Worm (Caenorhabditis elegans) whole organism, midembryonic: ENCODE results near the gene mbk-1.

Experiments used
- T22C8.4 ChIP-seq: fragments of 200-800 bp; sonication (Bioruptor generic); IDR thresholded peaks from 2 replicates; pipeline ENCODE4 v1.3.6; 2022; ENCODE audit warnings: missing genetic modification characterization, missing compliant biosample characterization
- cog-1 ChIP-seq: sonication (generic microtip); optimal IDR thresholded peaks from 2 replicates; lab custom pipeline; 2016; ENCODE audit warnings: missing genetic modification characterization, missing compliant biosample characterization
- flt-1 ChIP-seq: fragments of 200-800 bp; sonication (Bioruptor generic); IDR thresholded peaks from 2 replicates; pipeline ENCODE4 v1.3.6; 2022; ENCODE audit warnings: missing genetic modification characterization, missing compliant biosample characterization
- klf-2 ChIP-seq: fragments of 200-800 bp; sonication (Bioruptor generic); conservative IDR thresholded peaks from 2 replicates; pipeline ENCODE4 v1.3.6; 2022; ENCODE audit warnings: missing genetic modification reagents, missing genetic modification characterization, missing compliant biosample characterization
- ref-1 ChIP-seq: fragments of 200-800 bp; sonication (Bioruptor generic); conservative IDR thresholded peaks from 2 replicates; pipeline ENCODE4 v1.3.6; 2022; ENCODE audit warnings: missing genetic modification reagents, missing genetic modification characterization, missing compliant biosample characterization
- tab-1 ChIP-seq: fragments of 200-800 bp; sonication (Bioruptor generic); IDR thresholded peaks from 2 replicates; pipeline ENCODE4 v1.3.6; 2022; ENCODE audit warnings: missing genetic modification characterization, missing compliant biosample characterization
- ztf-23 ChIP-seq: fragments of 200-800 bp; sonication (Bioruptor generic); IDR thresholded peaks from 2 replicates; pipeline ENCODE4 v1.3.6; 2022; ENCODE audit warnings: missing genetic modification reagents, missing genetic modification characterization, missing compliant biosample characterization
- ztf-29 ChIP-seq: fragments of 200-800 bp; sonication (Bioruptor generic); IDR thresholded peaks from 2 replicates; pipeline ENCODE4 v1.3.6; 2022; ENCODE audit warnings: missing genetic modification reagents, missing genetic modification characterization, missing compliant biosample characterization

ce11 chrX:14792315-14793197 lies 31.8 kb downstream of the mbk-1 start:
- no peak for TF ChIP-seq T22C8.4 (GFP tag; lab: Robert Waterston, UW)
- TF ChIP-seq klf-2 (GFP tag; lab: Robert Waterston, UW) = no peak
- TF ChIP-seq ref-1 (GFP tag; lab: Robert Waterston, UW) = no peak
- TF ChIP-seq ztf-29 (GFP tag; lab: Robert Waterston, UW) = no peak
- no peak for TF ChIP-seq flt-1 (GFP tag; lab: Robert Waterston, UW)
- no peak for TF ChIP-seq ztf-23
- no peak for TF ChIP-seq cog-1
- no peak for TF ChIP-seq tab-1 (GFP tag; lab: Robert Waterston, UW)
